Worm (Caenorhabditis elegans): ENCODE results near the gene C54E10.6.

The C54E10.6 gene

ce11 chrV:18760174-18760573 lies 48.4 kb downstream of the C54E10.6 start, which contains the start of gene F11D11.3:
TSS of gene F11D11.3 (minus strand) at chrV:18760274.
- TF ChIP-seq ceh-16 (tag; optimal IDR thresholded peaks at IDR 0.05) (no peak), nhr-21 (tag; optimal IDR thresholded peaks at IDR 0.05) (no peak), lsy-2 (tag; optimal IDR thresholded peaks at IDR 0.05) (no peak), alr-1 (tag; optimal IDR thresholded peaks at IDR 0.05) (no peak), nhr-10 (tag; optimal IDR thresholded peaks at IDR 0.05) (no peak), nhr-25 (tag; optimal IDR thresholded peaks at IDR 0.05) (no peak), sem-4 (tag; optimal IDR thresholded peaks at IDR 0.05) (no peak), elt-1 (tag; optimal IDR thresholded peaks at IDR 0.05) (no peak), egl-27 (tag; optimal IDR thresholded peaks at IDR 0.05) (no peak), zag-1 (tag; optimal IDR thresholded peaks at IDR 0.05) (no peak), ZK546.5 (tag; optimal IDR thresholded peaks at IDR 0.05) (no peak)
